Fruit fly (Drosophila melanogaster) whole organism, embryonic: Measurements from ENCODE around the gene Ufd4.

Experiments used
- Abd-B ChIP-seq: fragments of 200-800 bp; sonication (Bioruptor generic); optimal IDR thresholded peaks from 2 replicates; lab custom pipeline; 2018; ENCODE audit warnings: missing biosample characterization, mild to moderate bottlenecking, missing genetic modification characterization, moderate library complexity
- Ada2b ChIP-seq: fragments of 200-800 bp; sonication (Bioruptor generic); IDR thresholded peaks from 2 replicates; pipeline ENCODE4 v1.3.6; 2022; ENCODE audit warnings: missing biosample characterization, missing genetic modification characterization
- CG10565 ChIP-seq: fragments of 200-800 bp; sonication (Bioruptor generic); optimal IDR thresholded peaks from 3 replicates; lab custom pipeline; 2016; ENCODE audit warnings: missing biosample characterization, mild to moderate bottlenecking, missing genetic modification characterization
- CG11696 ChIP-seq: fragments of 200-800 bp; sonication (Bioruptor generic); IDR thresholded peaks from 2 replicates; pipeline ENCODE4 v1.3.6; 2022; ENCODE audit warnings: missing biosample characterization, missing genetic modification characterization
- CG14050 ChIP-seq: fragments of 200-800 bp; sonication (Bioruptor generic); IDR thresholded peaks from 3 replicates; pipeline ENCODE4 v1.3.6; 2022; ENCODE audit warnings: missing biosample characterization, missing genetic modification characterization
- CG15696 ChIP-seq: fragments of 200-800 bp; sonication (Bioruptor generic); optimal IDR thresholded peaks from 2 replicates; lab custom pipeline; 2019; ENCODE audit warnings: missing biosample characterization, mild to moderate bottlenecking, missing genetic modification characterization, moderate library complexity
- CG1603 ChIP-seq: fragments of 200-800 bp; sonication (Bioruptor generic); optimal IDR thresholded peaks from 2 replicates; lab custom pipeline; 2019; ENCODE audit warnings: missing biosample characterization, mild to moderate bottlenecking, missing genetic modification characterization, moderate library complexity
- CG18262 ChIP-seq: fragments of 200-800 bp; optimal IDR thresholded peaks from 3 replicates; lab custom pipeline; 2019; ENCODE audit warnings: missing biosample characterization, mild to moderate bottlenecking, missing genetic modification characterization, moderate library complexity
- CG18599 ChIP-seq: fragments of 200-800 bp; sonication (Bioruptor generic); optimal IDR thresholded peaks from 3 replicates; lab custom pipeline; 2017; ENCODE audit warnings: missing biosample characterization, missing genetic modification characterization, mild to moderate bottlenecking, moderate library complexity, missing genetic modification reagents
- CG18619 ChIP-seq: fragments of 200-800 bp; sonication (Bioruptor generic); optimal IDR thresholded peaks from 3 replicates; lab custom pipeline; 2017; ENCODE audit warnings: missing biosample characterization, mild to moderate bottlenecking, missing genetic modification characterization
- CG18764 ChIP-seq: fragments of 200-800 bp; sonication (Bioruptor generic); optimal IDR thresholded peaks from 3 replicates; lab custom pipeline; 2016; ENCODE audit warnings: missing biosample characterization, missing genetic modification characterization
- CG2678 ChIP-seq: fragments of 200-800 bp; sonication (Bioruptor generic); optimal IDR thresholded peaks from 3 replicates; lab custom pipeline; 2019; ENCODE audit warnings: missing biosample characterization, mild to moderate bottlenecking, missing genetic modification characterization, moderate library complexity
- CG2712 ChIP-seq: fragments of 200-800 bp; optimal IDR thresholded peaks from 3 replicates; lab custom pipeline; 2019; ENCODE audit warnings: missing biosample characterization, mild to moderate bottlenecking, missing genetic modification characterization, moderate library complexity
- CG30020 ChIP-seq: fragments of 200-800 bp; optimal IDR thresholded peaks from 2 replicates; lab custom pipeline; 2019; ENCODE audit warnings: missing biosample characterization, mild to moderate bottlenecking, missing genetic modification characterization, moderate library complexity
- CG3838 ChIP-seq: fragments of 200-800 bp; sonication (Bioruptor generic); optimal IDR thresholded peaks from 3 replicates; lab custom pipeline; 2016; ENCODE audit warnings: missing biosample characterization, missing genetic modification characterization
- CG4424 ChIP-seq: fragments of 200-800 bp; sonication (Bioruptor generic); optimal IDR thresholded peaks from 3 replicates; lab custom pipeline; 2016; ENCODE audit warnings: missing biosample characterization, missing genetic modification characterization
- CG6791 ChIP-seq: fragments of 200-800 bp; sonication (Bioruptor generic); IDR thresholded peaks from 3 replicates; pipeline ENCODE4 v1.3.6; 2022; ENCODE audit warnings: missing biosample characterization, missing genetic modification characterization; ENCODE audit not compliant: partially characterized antibody
- CG6813 ChIP-seq: fragments of 200-800 bp; sonication (Bioruptor generic); optimal IDR thresholded peaks from 2 replicates; lab custom pipeline; 2017; ENCODE audit warnings: missing biosample characterization, missing genetic modification characterization, mild to moderate bottlenecking, moderate library complexity, missing genetic modification reagents
- CG6854 ChIP-seq: fragments of 200-800 bp; sonication (Bioruptor generic); optimal IDR thresholded peaks from 3 replicates; lab custom pipeline; 2017; ENCODE audit warnings: missing biosample characterization, mild to moderate bottlenecking, missing genetic modification characterization
- CG7357 ChIP-seq: fragments of 200-800 bp; sonication (Bioruptor generic); IDR thresholded peaks from 3 replicates; pipeline ENCODE4 v1.3.6; 2022; ENCODE audit warnings: missing biosample characterization, missing genetic modification characterization
- CG7839 ChIP-seq: fragments of 200-800 bp; sonication (Bioruptor generic); optimal IDR thresholded peaks from 3 replicates; lab custom pipeline; 2018; ENCODE audit warnings: missing biosample characterization, mild to moderate bottlenecking, missing genetic modification characterization, moderate library complexity
- CG9797 ChIP-seq: fragments of 200-800 bp; sonication (Bioruptor generic); optimal IDR thresholded peaks from 3 replicates; lab custom pipeline; 2018; ENCODE audit warnings: missing biosample characterization, mild to moderate bottlenecking, missing genetic modification characterization
- D19B ChIP-seq: fragments of 200-800 bp; sonication (Bioruptor generic); optimal IDR thresholded peaks from 2 replicates; lab custom pipeline; 2017; ENCODE audit warnings: missing biosample characterization, mild to moderate bottlenecking, missing genetic modification characterization
- Drgx ChIP-seq: fragments of 200-800 bp; sonication (Bioruptor generic); IDR thresholded peaks from 2 replicates; pipeline ENCODE4 v1.3.6; 2022; ENCODE audit warnings: missing biosample characterization, missing genetic modification characterization
- E2f2 ChIP-seq: fragments of 200-800 bp; sonication (Bioruptor generic); IDR thresholded peaks from 2 replicates; pipeline ENCODE4 v1.3.6; 2022; ENCODE audit warnings: missing biosample characterization, missing genetic modification characterization
- Hand ChIP-seq: fragments of 200-800 bp; sonication (Bioruptor generic); optimal IDR thresholded peaks from 2 replicates; lab custom pipeline; 2017; ENCODE audit warnings: mild to moderate bottlenecking, missing biosample characterization, missing genetic modification reagents, missing genetic modification characterization
- Hr78 ChIP-seq, 2 experiments: fragments of 200-800 bp in 1 of 2; fragments of >200 bp in 1 of 2; sonication (Bioruptor generic) in 1 of 2; optimal IDR thresholded peaks; 2 replicates each; lab custom pipeline; 2017 to 2019; ENCODE audit warnings: missing biosample characterization in 2 of 2, missing genetic modification characterization in 2 of 2, mild to moderate bottlenecking in 1 of 2, moderate library complexity in 1 of 2
- MBD-R2 ChIP-seq: fragments of 200-800 bp; sonication (Bioruptor generic); IDR thresholded peaks from 2 replicates; pipeline ENCODE4 v1.3.6; 2022; ENCODE audit warnings: missing biosample characterization, missing genetic modification characterization
- NC2β ChIP-seq: fragments of 200-800 bp; sonication (Bioruptor generic); optimal IDR thresholded peaks from 2 replicates; lab custom pipeline; 2016; ENCODE audit warnings: missing biosample characterization, missing genetic modification characterization
- Ptx1 ChIP-seq: fragments of 200-800 bp; sonication (Bioruptor generic); IDR thresholded peaks from 2 replicates; pipeline ENCODE4 v1.3.6; 2022; ENCODE audit warnings: missing biosample characterization, missing genetic modification characterization
- Taf1 ChIP-seq: fragments of 200-800 bp; sonication (Bioruptor generic); IDR thresholded peaks from 2 replicates; pipeline ENCODE4 v1.3.6; 2022; ENCODE audit warnings: missing biosample characterization, missing genetic modification characterization
- abd-A ChIP-seq: fragments of 200-800 bp; sonication (Bioruptor generic); optimal IDR thresholded peaks from 3 replicates; lab custom pipeline; 2019; ENCODE audit warnings: missing biosample characterization, mild to moderate bottlenecking, missing genetic modification characterization, moderate library complexity
- bbx ChIP-seq: fragments of 200-800 bp; sonication (Bioruptor generic); IDR thresholded peaks from 2 replicates; pipeline ENCODE4 v1.3.6; 2022; ENCODE audit warnings: missing biosample characterization, missing genetic modification characterization; ENCODE audit not compliant: partially characterized antibody
- cad ChIP-seq: fragments of >200 bp; optimal IDR thresholded peaks from 2 replicates; lab custom pipeline; 2017; ENCODE audit warnings: missing biosample characterization, missing genetic modification characterization
- cg ChIP-seq: fragments of 200-800 bp; sonication (Bioruptor generic); optimal IDR thresholded peaks from 3 replicates; lab custom pipeline; 2019; ENCODE audit warnings: missing biosample characterization, mild to moderate bottlenecking, missing genetic modification characterization, moderate library complexity
- ci ChIP-seq: fragments of 200-800 bp; sonication (Bioruptor generic); IDR thresholded peaks from 3 replicates; pipeline ENCODE4 v1.3.6; 2022; ENCODE audit warnings: missing biosample characterization, missing genetic modification characterization
- crp ChIP-seq, 2 experiments: fragments of 200-800 bp; sonication (Bioruptor generic); optimal IDR thresholded peaks; 2 replicates in 1 of 2; 3 replicates in 1 of 2; lab custom pipeline; 2017; ENCODE audit warnings: missing biosample characterization in 2 of 2, missing genetic modification characterization in 2 of 2, mild to moderate bottlenecking in 1 of 2, moderate library complexity in 1 of 2
- fru ChIP-seq: fragments of >200 bp; optimal IDR thresholded peaks from 2 replicates; lab custom pipeline; 2017
- gcm ChIP-seq: fragments of 200-800 bp; sonication (Bioruptor generic); optimal IDR thresholded peaks from 2 replicates; lab custom pipeline; 2019; ENCODE audit warnings: missing biosample characterization, mild to moderate bottlenecking, missing genetic modification characterization, moderate library complexity
- lbe ChIP-seq: fragments of 200-800 bp; sonication (Bioruptor generic); optimal IDR thresholded peaks from 2 replicates; lab custom pipeline; 2016; ENCODE audit warnings: missing biosample characterization, mild to moderate bottlenecking, missing genetic modification characterization
- mam ChIP-seq: fragments of 200-800 bp; sonication (Bioruptor generic); optimal IDR thresholded peaks from 3 replicates; lab custom pipeline; 2016; ENCODE audit warnings: missing biosample characterization, missing genetic modification characterization
- nmo ChIP-seq: fragments of 200-800 bp; sonication (Bioruptor generic); optimal IDR thresholded peaks from 2 replicates; lab custom pipeline; 2018; ENCODE audit warnings: missing biosample characterization, mild to moderate bottlenecking, missing genetic modification characterization, moderate library complexity
- p53 ChIP-seq: fragments of 200-800 bp; sonication (Bioruptor generic); optimal IDR thresholded peaks from 2 replicates; lab custom pipeline; 2016; ENCODE audit warnings: missing biosample characterization, missing genetic modification characterization
- pfk ChIP-seq: fragments of 200-800 bp; sonication (Bioruptor generic); optimal IDR thresholded peaks from 2 replicates; lab custom pipeline; 2018; ENCODE audit warnings: missing biosample characterization, mild to moderate bottlenecking, missing genetic modification characterization, moderate library complexity
- ranshi ChIP-seq: fragments of 200-800 bp; sonication (Bioruptor generic); IDR thresholded peaks from 2 replicates; pipeline ENCODE4 v1.3.6; 2022; ENCODE audit warnings: missing biosample characterization, missing genetic modification characterization
- shn ChIP-seq: fragments of 200-800 bp; sonication (Bioruptor generic); optimal IDR thresholded peaks from 3 replicates; lab custom pipeline; 2016; ENCODE audit warnings: missing biosample characterization, missing genetic modification characterization
- sim ChIP-seq: fragments of 200-800 bp; sonication (Bioruptor generic); IDR thresholded peaks from 2 replicates; pipeline ENCODE4 v1.3.6; 2022; ENCODE audit warnings: missing biosample characterization, missing genetic modification characterization
- sqz ChIP-seq: fragments of 200-800 bp; sonication (Bioruptor generic); optimal IDR thresholded peaks from 3 replicates; lab custom pipeline; 2018; ENCODE audit warnings: missing biosample characterization, mild to moderate bottlenecking, missing genetic modification characterization
- sr ChIP-seq: fragments of 200-800 bp; sonication (Bioruptor generic); IDR thresholded peaks from 3 replicates; pipeline ENCODE4 v1.3.6; 2022; ENCODE audit warnings: missing biosample characterization, missing genetic modification characterization
- tna ChIP-seq: fragments of 200-800 bp; sonication (Bioruptor generic); IDR thresholded peaks from 2 replicates; pipeline ENCODE4 v1.3.6; 2022; ENCODE audit warnings: missing biosample characterization, missing genetic modification characterization; ENCODE audit not compliant: partially characterized antibody
- vfl ChIP-seq: fragments of 200-800 bp; sonication (Bioruptor generic); optimal IDR thresholded peaks from 2 replicates; lab custom pipeline; 2016; ENCODE audit warnings: missing biosample characterization, missing genetic modification characterization
- wek ChIP-seq: fragments of 200-800 bp; sonication (Bioruptor generic); optimal IDR thresholded peaks from 3 replicates; lab custom pipeline; 2018; ENCODE audit warnings: missing biosample characterization, mild to moderate bottlenecking, missing genetic modification characterization, moderate library complexity

The Ufd4 gene

dm6 chr2L:10266511-10266910, 25.7 kb downstream of the Ufd4 start, which contains the start of gene CG4953 (continued):
- TF ChIP-seq CG1603 (tag; lab: Kevin White, UChicago) (peak; percentile 3), nmo (GFP tag; lab: Kevin White, UChicago) (no peak), NC2β (GFP tag; lab: Kevin White, UChicago) (no peak), ranshi (GFP tag; lab: Robert Waterston, UW) (no peak), CG2678 (no peak), CG18599 (GFP tag; lab: Kevin White, UChicago) (no peak), CG10565 (GFP tag; lab: Kevin White, UChicago) (no peak), gcm (GFP tag; lab: Kevin White, UChicago) (no peak), abd-A (tag; lab: Kevin White, UChicago) (no peak), Ptx1 (no peak), shn (no peak), CG14050 (no peak), bbx (GFP tag; lab: Robert Waterston, UW) (no peak), Hand (no peak), CG6854 (GFP tag; lab: Kevin White, UChicago) (no peak), CG9797 (peak; percentile 18), crp (GFP tag; optimal IDR thresholded peaks at IDR 0.05; lab: Kevin White, UChicago) (no peak), D19B (no peak), cg (GFP tag; lab: Kevin White, UChicago) (no peak), Taf1 (no peak), CG15696 (tag; lab: Kevin White, UChicago) (no peak), lbe (GFP tag; lab: Kevin White, UChicago) (no peak), pfk (GFP tag; lab: Kevin White, UChicago) (peak; percentile 22), CG2712 (no peak), tna (GFP tag; lab: Robert Waterston, UW) (no peak), CG7839 (no peak), Drgx (GFP tag; lab: Robert Waterston, UW) (no peak), Hr78 (GFP tag; optimal IDR thresholded peaks at IDR 0.05; lab: Kevin White, UChicago) (no peak), wek (GFP tag; lab: Kevin White, UChicago) (peak; percentile 93), sim (GFP tag; lab: Robert Waterston, UW) (no peak), vfl (no peak), Ada2b (GFP tag; lab: Robert Waterston, UW) (no peak), p53 (GFP tag; lab: Kevin White, UChicago) (no peak), CG6813 (GFP tag; lab: Kevin White, UChicago) (no peak), MBD-R2 (GFP tag; lab: Robert Waterston, UW) (peak; percentile 66), CG6791 (no peak), CG18764 (GFP tag; lab: Kevin White, UChicago) (no peak), CG4424 (GFP tag; lab: Kevin White, UChicago) (no peak), CG3838 (no peak), mam (GFP tag; lab: Kevin White, UChicago) (no peak), CG7357 (GFP tag; lab: Robert Waterston, UW) (no peak), fru (lab: Kevin White, UChicago) (no peak), sr (no peak), CG18262 (tag; lab: Kevin White, UChicago) (no peak), cad (GFP tag; lab: Kevin White, UChicago) (no peak), CG11696 (no peak), Abd-B (no peak), sqz (GFP tag; lab: Kevin White, UChicago) (no peak), CG18619 (GFP tag; lab: Kevin White, UChicago) (no peak), ci (GFP tag; lab: Robert Waterston, UW) (no peak), E2f2 (GFP tag; lab: Robert Waterston, UW) (peak; percentile 26; the same call in 1 of the 2 replicates), CG30020 (tag; lab: Kevin White, UChicago) (peak; percentile 65)
